Worm (Caenorhabditis elegans): ENCODE measurements around the gene C53A3.4.

C53A3.4 gene

ce11 chrV:5758780-5759179 is at the start of gene C53A3.4:
Gene C53A3.4 (minus strand): TSS chrV:5758880.
- TF ChIP-seq ceh-16 (tag; optimal IDR thresholded peaks at IDR 0.05), result no peak
- no peak for TF ChIP-seq zag-1 (tag; optimal IDR thresholded peaks at IDR 0.05)
- TF ChIP-seq ceh-82 (tag; optimal IDR thresholded peaks at IDR 0.05), result no peak
- no peak for TF ChIP-seq ZK546.5 (tag; optimal IDR thresholded peaks at IDR 0.05)
- TF ChIP-seq snpc-4 (tag; optimal IDR thresholded peaks at IDR 0.05), result no peak
- no peak for TF ChIP-seq sea-2 (GFP tag; optimal IDR thresholded peaks at IDR 0.05)
- no peak for TF ChIP-seq egl-5 (tag; optimal IDR thresholded peaks at IDR 0.05)
- TF ChIP-seq hmg-11 (tag; optimal IDR thresholded peaks at IDR 0.05), result no peak
- TF ChIP-seq fkh-2 (tag; optimal IDR thresholded peaks at IDR 0.05), result no peak
- no peak for TF ChIP-seq nhr-23 (tag; optimal IDR thresholded peaks at IDR 0.05)
- no peak for TF ChIP-seq nhr-76 (tag; optimal IDR thresholded peaks at IDR 0.05)

ce11 chrV:5805467-5805866 is 46.8 kb upstream of the C53A3.4 start, which contains the start of gene ZC250.5:
Gene ZC250.5 (plus strand): TSS chrV:5805767.
- TF ChIP-seq nhr-237 (tag; optimal IDR thresholded peaks at IDR 0.05) (no peak), tbx-2 (tag; optimal IDR thresholded peaks at IDR 0.05) (no peak), pha-4 (tag; optimal IDR thresholded peaks at IDR 0.05) (no peak), nhr-43 (tag; optimal IDR thresholded peaks at IDR 0.05; ENCODE audit: poor library complexity, severe bottlenecking) (no peak), nfya-1 (tag; optimal IDR thresholded peaks at IDR 0.05; ENCODE audit: insufficient read depth) (no peak), eor-1 (tag; optimal IDR thresholded peaks at IDR 0.05) (no peak), nhr-12 (tag; optimal IDR thresholded peaks at IDR 0.05) (no peak), sea-2 (GFP tag; optimal IDR thresholded peaks at IDR 0.05) (no peak), pqm-1 (tag; optimal IDR thresholded peaks at IDR 0.05) (no peak)

ce11 chrV:5799373-5799772 is 40.7 kb upstream of the C53A3.4 start, which contains the start of gene cyn-17:
Gene cyn-17 (plus strand): TSS chrV:5799673.
- TF ChIP-seq elt-2 (tag; optimal IDR thresholded peaks at IDR 0.05) (no peak), fkh-2 (tag; optimal IDR thresholded peaks at IDR 0.05) (no peak), nhr-25 (tag; optimal IDR thresholded peaks at IDR 0.05) (no peak), egl-27 (tag; optimal IDR thresholded peaks at IDR 0.05) (no peak), snpc-4 (tag; optimal IDR thresholded peaks at IDR 0.05) (no peak)

- TF ChIP-seq nhr-28 (tag; optimal IDR thresholded peaks at IDR 0.05), result no peak
- TF ChIP-seq mdl-1 (tag; optimal IDR thresholded peaks at IDR 0.05), result no peak
- TF ChIP-seq elt-3 (tag; optimal IDR thresholded peaks at IDR 0.05), result no peak
- TF ChIP-seq jun-1 (tag; optimal IDR thresholded peaks at IDR 0.05), result no peak
- no peak for TF ChIP-seq fkh-10 (GFP tag; optimal IDR thresholded peaks at IDR 0.05)
- no peak for TF ChIP-seq unc-39 (tag; optimal IDR thresholded peaks at IDR 0.05)
- no peak for TF ChIP-seq elt-1 (tag; optimal IDR thresholded peaks at IDR 0.05)
- TF ChIP-seq aly-2 (tag; optimal IDR thresholded peaks at IDR 0.05), result no peak
- TF ChIP-seq ZK546.5 (tag; optimal IDR thresholded peaks at IDR 0.05), result no peak
- TF ChIP-seq hmg-11 (tag; optimal IDR thresholded peaks at IDR 0.05), result no peak
Measured at ce11 chrV:5798132-5798531, 39.5 kb upstream of the C53A3.4 start, which contains the start of gene nstp-3. Gene nstp-3 (minus strand): TSS chrV:5798232.

- TF ChIP-seq daf-12 (tag; optimal IDR thresholded peaks at IDR 0.05) (no peak), elt-1 (tag; optimal IDR thresholded peaks at IDR 0.05) (no peak), mml-1 (tag; optimal IDR thresholded peaks at IDR 0.05) (no peak), skn-1 (tag; optimal IDR thresholded peaks at IDR 0.05) (no peak), unc-62 (GFP tag; optimal IDR thresholded peaks at IDR 0.05) (no peak), R02D3.7 (tag; optimal IDR thresholded peaks at IDR 0.05) (no peak), mdl-1 (tag; optimal IDR thresholded peaks at IDR 0.05) (no peak)
Measured at ce11 chrV:5792031-5792430, 33.4 kb upstream of the C53A3.4 start, which contains the start of gene ZC250.2. Gene ZC250.2 (plus strand): TSS chrV:5792331.
